Fruit fly (Drosophila melanogaster): Measurements from ENCODE around the gene dpr9.
A peak's percentile ranks its signal among the peaks of the same experiment; 100 is the strongest.

The dpr9 gene

DNA sequence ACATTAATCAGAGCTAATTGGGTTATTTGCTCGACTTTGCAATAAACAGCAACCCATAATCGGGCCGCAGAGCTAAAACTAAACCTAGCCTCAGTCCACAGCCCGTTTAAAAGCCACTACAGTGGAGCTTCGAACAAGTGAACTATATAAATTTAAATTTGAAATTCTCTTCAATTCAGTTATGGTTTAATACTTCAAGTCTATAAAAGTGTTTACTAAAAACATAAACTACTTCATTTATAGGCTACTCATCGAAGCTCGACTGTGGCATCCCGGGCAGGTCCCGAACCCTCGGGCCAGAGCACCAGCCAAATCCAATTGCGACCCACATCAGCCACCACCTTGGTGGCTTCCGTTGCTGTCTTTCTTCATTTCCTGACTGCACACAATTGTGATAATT lies 33.1 kb upstream of the dpr9 start (continued):
- TF ChIP-seq Smox (GFP tag; optimal IDR thresholded peaks at IDR 0.05), result no peak
- TF ChIP-seq eg (GFP tag; IDR thresholded peaks at IDR 0.05), result peak; percentile 66; the same call in 1 of the 3 replicates
- TF ChIP-seq CG15336 (GFP tag; IDR thresholded peaks at IDR 0.05), result peak; percentile 67; the same call in 1 of the 2 replicates
- no peak for TF ChIP-seq CG11294 (GFP tag; IDR thresholded peaks at IDR 0.05)
- no peak for TF ChIP-seq Gug (GFP tag; IDR thresholded peaks at IDR 0.05)
- no peak for TF ChIP-seq CG9139 (GFP tag; optimal IDR thresholded peaks at IDR 0.05)
- no peak for TF ChIP-seq spab (GFP tag; optimal IDR thresholded peaks at IDR 0.05)

- TF ChIP-seq Sox14 (GFP tag; optimal IDR thresholded peaks at IDR 0.05) (peak; percentile 75), Sox15 (GFP tag; optimal IDR thresholded peaks at IDR 0.05) (peak; percentile 84), CG34406 (GFP tag; optimal IDR thresholded peaks at IDR 0.05) (peak; percentile 74), Blimp-1 (GFP tag; optimal IDR thresholded peaks at IDR 0.05) (peak; percentile 73), CG7368 (GFP tag; optimal IDR thresholded peaks at IDR 0.05) (peak; percentile 66), CG6276 (GFP tag; optimal IDR thresholded peaks at IDR 0.05) (no peak), Hr4 (GFP tag; optimal IDR thresholded peaks at IDR 0.05) (peak; percentile 58), CG6808 (GFP tag; optimal IDR thresholded peaks at IDR 0.05) (peak; percentile 36), CG10631 (GFP tag; optimal IDR thresholded peaks at IDR 0.05) (peak; percentile 80), Sox102F (GFP tag; optimal IDR thresholded peaks at IDR 0.05) (peak; percentile 46), salr (GFP tag; optimal IDR thresholded peaks at IDR 0.05) (peak; percentile 18 to 94), topi (GFP tag; optimal IDR thresholded peaks at IDR 0.05) (peak; percentile 76), CG9139 (GFP tag; optimal IDR thresholded peaks at IDR 0.05) (peak; percentile 59), dac (GFP tag; optimal IDR thresholded peaks at IDR 0.05) (peak; percentile 48), Hr39 (GFP tag; optimal IDR thresholded peaks at IDR 0.05) (peak; percentile 94), Ets21C (GFP tag; optimal IDR thresholded peaks at IDR 0.05) (peak; percentile 78), fd59A (GFP tag; optimal IDR thresholded peaks at IDR 0.05) (peak; percentile 67), CG11762 (GFP tag; optimal IDR thresholded peaks at IDR 0.05; ENCODE audit: insufficient read depth) (peak; percentile 63), Eip93F (GFP tag; optimal IDR thresholded peaks at IDR 0.05) (no peak), fd85E (GFP tag; optimal IDR thresholded peaks at IDR 0.05) (peak; percentile 36), CG15336 (GFP tag; IDR thresholded peaks at IDR 0.05) (no peak), dsx (GFP tag; optimal IDR thresholded peaks at IDR 0.05; ENCODE audit: poor library complexity, severe bottlenecking) (peak; percentile 32), Eip78C (GFP tag) (peak; percentile 88), CG8119 (GFP tag; IDR thresholded peaks at IDR 0.05) (no peak), CG11902 (GFP tag; optimal IDR thresholded peaks at IDR 0.05) (peak; percentile 80), CG1621 (tag; optimal IDR thresholded peaks at IDR 0.05) (peak; percentile 79), CG11294 (GFP tag; IDR thresholded peaks at IDR 0.05) (no peak), eg (GFP tag; IDR thresholded peaks at IDR 0.05) (no peak), Gug (GFP tag; IDR thresholded peaks at IDR 0.05) (no peak), net (GFP tag; optimal IDR thresholded peaks at IDR 0.05) (no peak), fkh (GFP tag; optimal IDR thresholded peaks at IDR 0.05) (peak; percentile 68), svp (GFP tag) (peak; percentile 69), Lpt (GFP tag; optimal IDR thresholded peaks at IDR 0.05) (no peak), CG31627 (GFP tag; optimal IDR thresholded peaks at IDR 0.05) (peak; percentile 94), pdm3 (GFP tag; optimal IDR thresholded peaks at IDR 0.05) (peak; percentile 91), ss (GFP tag; optimal IDR thresholded peaks at IDR 0.05) (peak; percentile 47 to 74), CG6854 (GFP tag; optimal IDR thresholded peaks at IDR 0.05) (peak; percentile 75), Eip75B (GFP tag; optimal IDR thresholded peaks at IDR 0.05) (peak; percentile 81), CG4318 (GFP tag; optimal IDR thresholded peaks at IDR 0.05) (no peak), acj6 (GFP tag; optimal IDR thresholded peaks at IDR 0.05) (peak; percentile 85), esn (GFP tag; optimal IDR thresholded peaks at IDR 0.05) (peak; percentile 90), spab (GFP tag; optimal IDR thresholded peaks at IDR 0.05) (peak; percentile 8), cyc (GFP tag; optimal IDR thresholded peaks at IDR 0.05) (peak; percentile 93), CG16779 (tag; optimal IDR thresholded peaks at IDR 0.05) (peak; percentile 72), CG32006 (GFP tag; optimal IDR thresholded peaks at IDR 0.05) (no peak), CG8319 (GFP tag; optimal IDR thresholded peaks at IDR 0.05) (peak; percentile 77), CG3032 (tag; optimal IDR thresholded peaks at IDR 0.05) (peak; percentile 68), Smox (GFP tag; optimal IDR thresholded peaks at IDR 0.05) (peak; percentile 85)
Observed at dm6 chr3R:15095550-15096031, 18.6 kb upstream of the dpr9 start, which contains the start of gene CG6966. Gene CG6966, minus strand, starts transcription at chr3R:15095631.

All from whole organism, prepupa.